Worm (Caenorhabditis elegans) whole organism, late embryonic: ENCODE data around the gene mltn-6.

Source experiments
- F13H6.1 ChIP-seq: sonication (generic microtip); optimal IDR thresholded peaks from 2 replicates; lab custom pipeline; 2016; ENCODE audit warnings: missing genetic modification characterization, missing compliant biosample characterization
- Y22D7AL.16 ChIP-seq: sonication (generic microtip); optimal IDR thresholded peaks from 2 replicates; lab custom pipeline; 2016; ENCODE audit warnings: missing genetic modification characterization, missing compliant biosample characterization
- ceh-18 ChIP-seq: sonication (generic microtip); optimal IDR thresholded peaks from 2 replicates; lab custom pipeline; 2016; ENCODE audit warnings: missing genetic modification characterization, missing compliant biosample characterization
- ceh-19 ChIP-seq: fragments of 200-800 bp; sonication (Bioruptor generic); optimal IDR thresholded peaks from 2 replicates; lab custom pipeline; 2018; ENCODE audit warnings: mild to moderate bottlenecking, missing genetic modification characterization, missing compliant biosample characterization
- ceh-2 ChIP-seq: sonication (generic microtip); optimal IDR thresholded peaks from 2 replicates; lab custom pipeline; 2016; ENCODE audit warnings: missing genotype, missing genetic modification characterization, missing compliant biosample characterization
- ceh-31 ChIP-seq: sonication (generic microtip); optimal IDR thresholded peaks from 2 replicates; lab custom pipeline; 2016; ENCODE audit warnings: missing genetic modification characterization, missing compliant biosample characterization
- ceh-34 ChIP-seq: sonication (generic microtip); optimal IDR thresholded peaks from 2 replicates; lab custom pipeline; 2016; ENCODE audit warnings: mild to moderate bottlenecking, missing genetic modification characterization, missing compliant biosample characterization
- ceh-45 ChIP-seq: fragments of 200-800 bp; sonication (Bioruptor generic); IDR thresholded peaks from 2 replicates; pipeline ENCODE4 v1.3.6; 2022; ENCODE audit warnings: missing genetic modification reagents, missing genetic modification characterization, missing compliant biosample characterization
- ceh-48 ChIP-seq: sonication (generic microtip); optimal IDR thresholded peaks from 2 replicates; lab custom pipeline; 2016; ENCODE audit warnings: missing genetic modification characterization, inconsistent platforms, missing compliant biosample characterization
- ceh-6 ChIP-seq: fragments of 200-800 bp; sonication (Bioruptor generic); optimal IDR thresholded peaks from 2 replicates; lab custom pipeline; 2018; ENCODE audit warnings: mild to moderate bottlenecking, missing genetic modification characterization, missing compliant biosample characterization
- ceh-9 ChIP-seq: sonication (generic microtip); optimal IDR thresholded peaks from 2 replicates; lab custom pipeline; 2016; ENCODE audit warnings: mild to moderate bottlenecking, missing genetic modification characterization, inconsistent platforms, missing compliant biosample characterization
- che-1 ChIP-seq: sonication (generic microtip); optimal IDR thresholded peaks from 2 replicates; lab custom pipeline; 2016; ENCODE audit warnings: mild to moderate bottlenecking, missing genetic modification characterization, missing compliant biosample characterization
- dve-1 ChIP-seq: sonication (generic microtip); optimal IDR thresholded peaks from 2 replicates; lab custom pipeline; 2017; ENCODE audit warnings: antibody characterized with exemption, mild to moderate bottlenecking, missing genetic modification characterization, missing compliant biosample characterization
- elt-2 ChIP-seq: sonication (generic microtip); optimal IDR thresholded peaks from 2 replicates; lab custom pipeline; 2016; ENCODE audit warnings: missing genetic modification reagents, missing genetic modification characterization, missing compliant biosample characterization
- elt-4 ChIP-seq: sonication (generic microtip); optimal IDR thresholded peaks from 2 replicates; lab custom pipeline; 2016; ENCODE audit warnings: missing genetic modification characterization, missing compliant biosample characterization
- ets-4 ChIP-seq: sonication (generic microtip); optimal IDR thresholded peaks from 2 replicates; lab custom pipeline; 2016; ENCODE audit warnings: missing genetic modification characterization, missing compliant biosample characterization
- eyg-1 ChIP-seq: sonication (generic microtip); optimal IDR thresholded peaks from 2 replicates; lab custom pipeline; 2016; ENCODE audit warnings: missing genotype, missing genetic modification characterization, missing compliant biosample characterization
- fax-1 ChIP-seq: sonication (generic microtip); optimal IDR thresholded peaks from 2 replicates; lab custom pipeline; 2016; ENCODE audit warnings: missing genotype, missing genetic modification characterization, missing compliant biosample characterization
- fkh-10 ChIP-seq: fragments of 150-350 bp; optimal IDR thresholded peaks from 2 replicates; lab custom pipeline; 2014; ENCODE audit warnings: missing biosample characterization, missing genetic modification reagents, missing genetic modification characterization
- gmeb-2 ChIP-seq: sonication (generic microtip); optimal IDR thresholded peaks from 2 replicates; lab custom pipeline; 2016; ENCODE audit warnings: missing genetic modification characterization, inconsistent platforms, missing compliant biosample characterization
- hlh-15 ChIP-seq: sonication (generic microtip); optimal IDR thresholded peaks from 2 replicates; lab custom pipeline; 2016; ENCODE audit warnings: missing genetic modification characterization, missing compliant biosample characterization
- hlh-8 ChIP-seq: sonication (generic microtip); optimal IDR thresholded peaks from 2 replicates; lab custom pipeline; 2016; ENCODE audit warnings: missing genotype, missing genetic modification characterization, missing compliant biosample characterization
- nfya-1 ChIP-seq: sonication (generic microtip); optimal IDR thresholded peaks from 2 replicates; lab custom pipeline; 2017; ENCODE audit warnings: missing genetic modification characterization, mild to moderate bottlenecking, missing compliant biosample characterization, antibody characterized with exemption, moderate library complexity
- nhr-11 ChIP-seq: fragments of 150-350 bp; optimal IDR thresholded peaks from 2 replicates; lab custom pipeline; 2014; ENCODE audit warnings: missing biosample characterization, missing genetic modification characterization
- odd-2 ChIP-seq: sonication (generic microtip); optimal IDR thresholded peaks from 2 replicates; lab custom pipeline; 2017; ENCODE audit warnings: antibody characterized with exemption, mild to moderate bottlenecking, missing genetic modification characterization, missing compliant biosample characterization
- pag-3 ChIP-seq: sonication (generic microtip); optimal IDR thresholded peaks from 2 replicates; lab custom pipeline; 2016; ENCODE audit warnings: missing compliant biosample characterization, missing genetic modification characterization, borderline replicate concordance
- pat-9 ChIP-seq: fragments of 200-800 bp; sonication (Bioruptor generic); optimal IDR thresholded peaks from 2 replicates; lab custom pipeline; 2018; ENCODE audit warnings: mild to moderate bottlenecking, missing genetic modification characterization, moderate library complexity, missing compliant biosample characterization
- pax-1 ChIP-seq: fragments of 150-350 bp; optimal IDR thresholded peaks from 2 replicates; lab custom pipeline; 2014; ENCODE audit warnings: missing biosample characterization, missing genetic modification characterization
- pha-2 ChIP-seq: sonication (generic microtip); optimal IDR thresholded peaks from 2 replicates; lab custom pipeline; 2017; ENCODE audit warnings: mild to moderate bottlenecking, missing genetic modification characterization, missing compliant biosample characterization
- pha-4 ChIP-seq: fragments of 150-350 bp; optimal IDR thresholded peaks from 2 replicates; lab custom pipeline; 2018; ENCODE audit warnings: missing biosample characterization, missing genetic modification reagents, missing genetic modification characterization
- rnt-1 ChIP-seq: sonication (generic microtip); optimal IDR thresholded peaks from 2 replicates; lab custom pipeline; 2016; ENCODE audit warnings: missing genetic modification characterization, missing compliant biosample characterization
- sox-2 ChIP-seq: fragments of 200-800 bp; sonication (Bioruptor generic); IDR thresholded peaks from 2 replicates; pipeline ENCODE4 v1.3.6; 2022; ENCODE audit warnings: missing genetic modification reagents, missing genetic modification characterization, missing compliant biosample characterization
- tbx-2 ChIP-seq: sonication (generic microtip); optimal IDR thresholded peaks from 2 replicates; lab custom pipeline; 2016; ENCODE audit warnings: missing genetic modification characterization, missing compliant biosample characterization
- ttx-3 ChIP-seq: sonication (generic microtip); optimal IDR thresholded peaks from 2 replicates; lab custom pipeline; 2016; ENCODE audit warnings: missing genetic modification reagents, missing genetic modification characterization, missing compliant biosample characterization
- unc-3 ChIP-seq, 2 experiments: fragments of 200-800 bp in 1 of 2; sonication (Bioruptor generic) in 1 of 2; sonication (generic microtip) in 1 of 2; conservative IDR thresholded peaks in 1 of 2; optimal IDR thresholded peaks in 1 of 2; 2 replicates each; pipeline versions ENCODE4 v1.3.6 to Lab custom; 2016 to 2022; ENCODE audit warnings: missing compliant biosample characterization in 2 of 2, missing genetic modification characterization in 2 of 2, missing genetic modification reagents in 1 of 2
- unc-55 ChIP-seq: sonication (generic microtip); optimal IDR thresholded peaks from 2 replicates; lab custom pipeline; 2017; ENCODE audit warnings: missing biosample characterization, missing genetic modification reagents, missing genetic modification characterization
- zip-5 ChIP-seq: sonication (generic microtip); optimal IDR thresholded peaks from 2 replicates; lab custom pipeline; 2016; ENCODE audit warnings: missing genetic modification characterization, missing compliant biosample characterization

Gene mltn-6

DNA sequence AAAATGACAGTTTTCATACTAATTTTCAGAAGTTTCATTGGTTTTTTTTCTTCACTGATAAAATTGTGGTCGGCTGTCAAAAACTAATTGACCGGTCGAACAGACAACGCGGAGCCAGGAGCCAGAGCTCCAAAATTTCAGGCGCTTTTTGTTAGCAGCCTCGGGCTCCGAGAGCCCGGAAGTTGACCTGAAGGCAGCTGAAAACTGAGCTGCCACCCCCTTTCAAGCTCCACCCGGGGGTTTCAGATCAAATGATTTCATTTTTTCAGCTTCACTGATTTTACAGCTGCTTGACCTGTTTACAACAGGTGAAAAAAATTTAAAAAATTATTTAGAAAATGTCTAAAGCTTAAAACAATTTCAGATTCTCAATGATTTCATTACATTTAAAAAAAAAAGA is 22.4 kb upstream of the mltn-6 start:
- TF ChIP-seq pag-3 = no peak
- no peak for TF ChIP-seq ceh-34
- TF ChIP-seq ttx-3 (tag; lab: Kevin White, UChicago) = no peak
- TF ChIP-seq ceh-18 (tag; lab: Kevin White, UChicago) = no peak
- no peak for TF ChIP-seq ceh-9
- TF ChIP-seq ceh-31 = no peak
- TF ChIP-seq F13H6.1 = no peak
- TF ChIP-seq elt-4 (tag; lab: Kevin White, UChicago) = no peak
- TF ChIP-seq ceh-45 (GFP tag; lab: Robert Waterston, UW) = no peak
- TF ChIP-seq ceh-48 (tag; lab: Kevin White, UChicago) = no peak
- TF ChIP-seq zip-5 (tag; lab: Kevin White, UChicago) = no peak
- TF ChIP-seq, all 69 proteins: peak for 0

DNA sequence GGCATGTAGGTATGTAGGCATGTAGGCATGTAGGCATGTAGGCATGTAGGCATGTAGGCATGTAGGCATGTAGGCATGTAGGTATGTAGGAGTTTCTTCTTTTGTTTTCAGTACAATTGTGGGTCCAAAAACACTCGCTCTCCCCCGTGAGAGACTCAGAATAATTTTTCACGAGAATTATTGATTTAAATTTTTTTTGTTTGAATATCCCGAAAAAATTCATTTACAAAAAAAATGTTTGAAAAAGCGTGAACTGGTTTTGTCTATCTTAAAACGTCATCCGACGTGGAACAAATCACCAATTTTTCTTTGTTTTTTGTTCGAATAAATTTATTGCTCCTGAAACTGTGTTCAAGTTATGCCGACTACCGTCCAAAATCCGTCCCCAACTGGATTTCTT is 21.6 kb upstream of the mltn-6 start, which contains the start of gene wago-10:
TSS of gene wago-10 (plus strand) at position 301 of the 400 bp plus-strand sequence.
- TF ChIP-seq nhr-11 (no peak), elt-2 (tag; lab: Kevin White, UChicago) (no peak), che-1 (tag; lab: Kevin White, UChicago) (no peak), odd-2 (tag; lab: Kevin White, UChicago) (no peak), ceh-18 (tag; lab: Kevin White, UChicago) (no peak), ets-4 (tag; lab: Kevin White, UChicago) (no peak), pha-4 (no peak), ceh-19 (GFP tag; lab: Kevin White, UChicago) (no peak), fax-1 (tag; lab: Kevin White, UChicago) (no peak), ttx-3 (tag; lab: Kevin White, UChicago) (no peak), ceh-9 (no peak), fkh-10 (GFP tag; lab: Kevin White, UChicago) (no peak), ceh-6 (GFP tag; lab: Kevin White, UChicago) (no peak), hlh-8 (tag; lab: Kevin White, UChicago) (no peak), ceh-2 (tag; lab: Kevin White, UChicago) (no peak), pat-9 (tag; lab: Kevin White, UChicago) (no peak), nfya-1 (tag; lab: Kevin White, UChicago) (no peak)
- TF ChIP-seq, all 69 proteins: peak for 0

DNA sequence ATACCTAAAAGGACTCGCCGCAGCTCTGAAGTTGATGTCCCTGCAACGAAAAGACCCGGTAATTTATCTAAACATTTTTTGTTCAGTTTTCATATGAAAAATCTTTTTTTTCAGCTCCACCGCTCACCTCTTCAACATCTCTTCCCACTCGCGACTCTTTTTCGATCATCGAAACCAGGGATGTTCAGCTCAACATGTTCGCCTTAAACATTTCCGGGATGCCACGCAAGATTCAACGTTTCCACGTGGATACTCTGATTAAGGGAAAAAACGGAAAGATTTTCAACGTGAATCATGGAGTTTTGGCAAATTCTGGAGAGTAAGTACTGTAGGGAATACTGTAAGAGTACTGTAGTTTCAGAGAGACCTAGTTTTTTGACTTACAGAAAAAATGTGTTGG is 21.2 kb upstream of the mltn-6 start:
- TF ChIP-seq hlh-15 (tag; lab: Kevin White, UChicago) = no peak
- no peak for TF ChIP-seq rnt-1 (tag; lab: Kevin White, UChicago)
- no peak for TF ChIP-seq tbx-2 (tag; lab: Kevin White, UChicago)
- no peak for TF ChIP-seq unc-3 (GFP tag; conservative IDR thresholded peaks at IDR 0.05; lab: Robert Waterston, UW)
- TF ChIP-seq unc-3 (tag; optimal IDR thresholded peaks at IDR 0.05; lab: Kevin White, UChicago) = no peak
- TF ChIP-seq Y22D7AL.16 (tag; lab: Kevin White, UChicago) = no peak
- no peak for TF ChIP-seq pat-9 (tag; lab: Kevin White, UChicago)
- no peak for TF ChIP-seq elt-2 (tag; lab: Kevin White, UChicago)
- no peak for TF ChIP-seq sox-2 (GFP tag; lab: Robert Waterston, UW)
- TF ChIP-seq pax-1 (tag; lab: Kevin White, UChicago) = no peak
- TF ChIP-seq che-1 (tag; lab: Kevin White, UChicago) = no peak
- no peak for TF ChIP-seq dve-1 (tag; lab: Kevin White, UChicago)
- TF ChIP-seq elt-4 (tag; lab: Kevin White, UChicago) = no peak
- TF ChIP-seq ceh-48 (tag; lab: Kevin White, UChicago) = no peak
- TF ChIP-seq ets-4 (tag; lab: Kevin White, UChicago) = no peak
- TF ChIP-seq gmeb-2 (tag; lab: Kevin White, UChicago) = no peak
- TF ChIP-seq eyg-1 (tag; lab: Kevin White, UChicago) = no peak
- TF ChIP-seq unc-55 = no peak
- TF ChIP-seq ceh-45 (GFP tag; lab: Robert Waterston, UW) = no peak
- no peak for TF ChIP-seq pha-2 (tag; lab: Kevin White, UChicago)
- TF ChIP-seq, all 69 proteins: peak for 0
